Worm (Caenorhabditis elegans): ENCODE results near the gene fbxa-77.

Gene fbxa-77

DNA sequence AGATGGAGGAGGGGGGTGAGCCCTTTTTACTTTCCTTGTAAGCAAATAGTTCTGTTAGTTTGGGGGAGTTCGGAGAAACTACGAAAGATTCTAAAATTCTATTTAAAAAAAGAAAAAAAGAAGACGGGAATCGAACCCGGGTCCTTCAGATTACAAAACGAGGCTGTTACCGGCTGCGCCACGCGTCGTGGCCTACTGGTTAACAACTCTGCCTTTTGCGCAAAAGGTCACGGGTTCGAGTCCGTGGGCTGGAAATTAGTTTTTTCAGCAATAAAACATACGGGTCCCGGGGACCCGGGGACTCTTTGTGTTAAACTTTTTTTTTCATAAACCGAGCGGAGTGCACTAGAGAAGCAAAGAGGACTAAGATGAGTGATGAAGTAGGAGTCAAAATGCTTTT lies 18.1 kb upstream of the fbxa-77 start:
- TF ChIP-seq fkh-10 (GFP tag; optimal IDR thresholded peaks at IDR 0.05) = no peak
- no peak for TF ChIP-seq ama-1 (optimal IDR thresholded peaks at IDR 0.05)
- TF ChIP-seq aly-2 (tag; optimal IDR thresholded peaks at IDR 0.05) = no peak
- TF ChIP-seq lin-13 (GFP tag; optimal IDR thresholded peaks at IDR 0.05) = no peak
- TF ChIP-seq ceh-82 (tag; optimal IDR thresholded peaks at IDR 0.05) = no peak
- no peak for TF ChIP-seq ceh-90 (tag; optimal IDR thresholded peaks at IDR 0.05)
- TF ChIP-seq ztf-4 (tag; optimal IDR thresholded peaks at IDR 0.05) = no peak

DNA sequence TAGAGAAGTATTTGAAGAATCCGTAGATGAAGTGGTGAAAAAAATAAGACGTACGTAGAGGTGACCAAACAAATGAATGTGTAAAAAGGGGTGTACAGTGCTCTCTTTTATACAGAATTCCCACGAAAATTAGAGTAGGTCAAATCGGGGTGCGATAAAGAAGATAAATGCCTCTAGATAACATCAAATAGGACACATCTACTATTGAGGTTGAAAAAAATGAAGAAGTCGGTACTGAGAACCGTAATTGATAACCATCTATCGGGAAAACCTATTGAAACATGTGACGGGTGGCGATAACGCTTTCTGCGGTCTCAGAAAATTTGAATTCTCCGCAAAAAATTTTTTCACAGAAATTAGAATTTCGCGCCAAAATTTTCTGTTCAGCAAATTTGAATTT lies 10.6 kb upstream of the fbxa-77 start, which contains the start of gene fbxa-61:
Gene fbxa-61, plus strand, starts transcription at position 345 of the 400 bp plus-strand sequence.
- TF ChIP-seq xbp-1 (tag; optimal IDR thresholded peaks at IDR 0.05) (no peak), nhr-85 (tag) (peak; percentile 67)

DNA sequence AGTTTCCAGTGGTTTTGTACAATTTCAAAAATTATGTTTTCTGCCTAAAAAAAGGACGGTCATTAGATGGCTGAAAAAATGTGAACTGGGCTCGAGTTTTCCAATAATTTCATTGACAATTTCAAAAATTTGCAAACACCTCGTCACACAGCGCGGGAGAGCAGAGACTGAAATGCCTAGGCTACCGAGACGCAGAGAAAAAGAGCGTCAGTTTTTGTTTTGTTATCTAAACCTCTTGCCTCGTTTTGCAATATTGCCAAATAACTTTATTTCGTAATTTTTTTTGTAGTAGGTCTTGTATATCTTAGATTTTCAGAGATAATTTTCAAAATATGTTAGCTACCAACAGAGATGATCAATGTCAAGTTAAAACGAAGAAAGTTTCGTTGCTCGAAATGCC lies 6.1 kb upstream of the fbxa-77 start, which contains the start of gene fbxa-63:
Gene fbxa-63, plus strand, starts transcription at position 310 of the 400 bp plus-strand sequence.
- TF ChIP-seq sup-37 (GFP tag; optimal IDR thresholded peaks at IDR 0.05) (no peak), hpl-2 (GFP tag; optimal IDR thresholded peaks at IDR 0.05) (no peak), snu-23 (GFP tag; optimal IDR thresholded peaks at IDR 0.05) (peak; percentile 27), efl-1 (optimal IDR thresholded peaks at IDR 0.05) (peak; percentile 49 to 64), efl-1 (GFP tag; optimal IDR thresholded peaks at IDR 0.05 in 1 of 2) (peak; percentile 26 to 92), mdl-1 (tag; optimal IDR thresholded peaks at IDR 0.05) (peak in 1 of 2 experiments; percentile 26), vab-15 (tag; optimal IDR thresholded peaks at IDR 0.05) (no peak), dsc-1 (tag; optimal IDR thresholded peaks at IDR 0.05) (no peak), nhr-77 (tag; optimal IDR thresholded peaks at IDR 0.05) (no peak), pax-3 (tag; optimal IDR thresholded peaks at IDR 0.05) (no peak), xbp-1 (tag; optimal IDR thresholded peaks at IDR 0.05) (no peak), nhr-85 (tag) (no peak), swsn-7 (tag; optimal IDR thresholded peaks at IDR 0.05) (peak; percentile 10), nhr-11 (tag; optimal IDR thresholded peaks at IDR 0.05) (peak; percentile 15), tlp-1 (tag; optimal IDR thresholded peaks at IDR 0.05) (no peak), nhr-19 (GFP tag; conservative IDR thresholded peaks at IDR 0.05) (no peak), egl-27 (tag; optimal IDR thresholded peaks at IDR 0.05) (no peak), lin-14 (GFP tag; optimal IDR thresholded peaks at IDR 0.05) (peak; percentile 61), unc-62 (GFP tag; optimal IDR thresholded peaks at IDR 0.05) (no peak), lin-35 (GFP tag; optimal IDR thresholded peaks at IDR 0.05) (peak; percentile 26 to 47), lin-13 (GFP tag; optimal IDR thresholded peaks at IDR 0.05) (peak; percentile 20), lsy-2 (tag; optimal IDR thresholded peaks at IDR 0.05) (peak; percentile 30 to 64), blmp-1 (tag; optimal IDR thresholded peaks at IDR 0.05) (no peak), nhr-71 (tag; optimal IDR thresholded peaks at IDR 0.05) (peak; percentile 42), elt-3 (tag; optimal IDR thresholded peaks at IDR 0.05) (peak in 1 of 6 experiments; percentile 19), rnt-1 (tag; optimal IDR thresholded peaks at IDR 0.05) (no peak), zip-4 (GFP tag; optimal IDR thresholded peaks at IDR 0.05) (peak; percentile 2), fkh-4 (tag; optimal IDR thresholded peaks at IDR 0.05; ENCODE audit: borderline replicate concordance) (no peak), skn-1 (tag; optimal IDR thresholded peaks at IDR 0.05) (peak; percentile 81), jun-1 (tag; optimal IDR thresholded peaks at IDR 0.05) (peak; percentile 28), ceh-82 (tag; optimal IDR thresholded peaks at IDR 0.05) (peak in 1 of 3 experiments; percentile 35), nhr-47 (tag; optimal IDR thresholded peaks at IDR 0.05) (peak; percentile 37), fkh-8 (tag; optimal IDR thresholded peaks at IDR 0.05) (no peak), dpl-1 (GFP tag; optimal IDR thresholded peaks at IDR 0.05) (peak in 2 of 3 experiments; percentile 7 to 21), F16B12.6 (tag; optimal IDR thresholded peaks at IDR 0.05) (no peak)

All from whole organism, L1 larva.